Worm (Caenorhabditis elegans) whole organism, L4/young adult: ENCODE data around the gene fbxb-16.

Experiments used
- dao-5 ChIP-seq: sonication (generic microtip); optimal IDR thresholded peaks from 2 replicates; lab custom pipeline; 2016; ENCODE audit warnings: missing genotype, missing genetic modification characterization, moderate library complexity, missing compliant biosample characterization
- him-1 ChIP-seq: sonication (generic microtip); optimal IDR thresholded peaks from 2 replicates; lab custom pipeline; 2016; ENCODE audit warnings: missing genotype, missing genetic modification reagents, missing genetic modification characterization, missing compliant biosample characterization

ce11 chrII:1635969-1636368 lies 15.7 kb downstream of the fbxb-16 start:
- TF ChIP-seq him-1 (tag; lab: Kevin White, UChicago): no peak
- TF ChIP-seq dao-5 (tag; lab: Kevin White, UChicago): no peak
